Worm (Caenorhabditis elegans) whole organism, L2 larva: ENCODE measurements around the gene rer-1.
A peak's percentile ranks its signal among the peaks of the same experiment; 100 is the strongest.

Source experiments
- C34F6.9 ChIP-seq: fragments of 150-350 bp; optimal IDR thresholded peaks from 2 replicates; lab custom pipeline; 2014; ENCODE audit warnings: missing biosample characterization, missing genetic modification characterization
- F13H6.1 ChIP-seq: sonication (generic microtip); optimal IDR thresholded peaks from 2 replicates; lab custom pipeline; 2016; ENCODE audit warnings: missing genetic modification characterization, missing compliant biosample characterization
- R02D3.7 ChIP-seq: fragments of 150-350 bp; optimal IDR thresholded peaks from 2 replicates; lab custom pipeline; 2014; ENCODE audit warnings: missing biosample characterization, missing genetic modification characterization
- Y55F3AM.14 ChIP-seq: fragments of 200-800 bp; sonication (Bioruptor generic); optimal IDR thresholded peaks from 2 replicates; lab custom pipeline; 2018; ENCODE audit warnings: mild to moderate bottlenecking, missing genetic modification characterization, missing compliant biosample characterization
- ZK546.5 ChIP-seq: sonication (generic microtip); optimal IDR thresholded peaks from 2 replicates; lab custom pipeline; 2017; ENCODE audit warnings: missing biosample characterization, missing genetic modification characterization
- alr-1 ChIP-seq: fragments of 150-350 bp; optimal IDR thresholded peaks from 2 replicates; lab custom pipeline; 2014; ENCODE audit warnings: missing biosample characterization, missing genetic modification characterization
- aly-2 ChIP-seq: fragments of 150-350 bp; optimal IDR thresholded peaks from 2 replicates; lab custom pipeline; 2014; ENCODE audit warnings: missing biosample characterization, missing genetic modification characterization
- ama-1 ChIP-seq: fragments of 150-350 bp; optimal IDR thresholded peaks from 2 replicates; lab custom pipeline; 2018; ENCODE audit warnings: inconsistent platforms
- blmp-1 ChIP-seq: sonication (generic microtip); optimal IDR thresholded peaks from 2 replicates; lab custom pipeline; 2017; ENCODE audit warnings: missing genetic modification characterization, mild to moderate bottlenecking, missing compliant biosample characterization, antibody characterized with exemption, moderate library complexity; ENCODE audit not compliant: insufficient read depth
- ceh-16 ChIP-seq: fragments of 150-350 bp; optimal IDR thresholded peaks from 2 replicates; lab custom pipeline; 2014; ENCODE audit warnings: missing biosample characterization, missing genetic modification characterization
- ceh-82 ChIP-seq: fragments of 150-350 bp; optimal IDR thresholded peaks from 2 replicates; lab custom pipeline; 2014; ENCODE audit warnings: missing biosample characterization, missing genetic modification characterization
- crh-2 ChIP-seq: sonication (generic microtip); optimal IDR thresholded peaks from 2 replicates; lab custom pipeline; 2017; ENCODE audit warnings: missing biosample characterization, missing genetic modification characterization
- dmd-4 ChIP-seq: sonication (generic microtip); optimal IDR thresholded peaks from 2 replicates; lab custom pipeline; 2017; ENCODE audit warnings: missing biosample characterization, missing genetic modification characterization
- egl-27 ChIP-seq: sonication (generic microtip); optimal IDR thresholded peaks from 3 replicates; lab custom pipeline; 2017; ENCODE audit warnings: missing biosample characterization, missing genetic modification reagents, missing genetic modification characterization
- elt-1 ChIP-seq: fragments of 150-350 bp; optimal IDR thresholded peaks from 2 replicates; lab custom pipeline; 2014; ENCODE audit warnings: missing biosample characterization, missing genetic modification characterization
- elt-3 ChIP-seq: sonication (generic microtip); optimal IDR thresholded peaks from 2 replicates; lab custom pipeline; 2017; ENCODE audit warnings: missing biosample characterization, missing genetic modification characterization
- fos-1 ChIP-seq: fragments of 150-350 bp; optimal IDR thresholded peaks from 2 replicates; lab custom pipeline; 2014; ENCODE audit warnings: missing biosample characterization, missing genetic modification characterization
- gmeb-1 ChIP-seq: fragments of 150-350 bp; optimal IDR thresholded peaks from 2 replicates; lab custom pipeline; 2014; ENCODE audit warnings: missing biosample characterization, missing genetic modification characterization
- lin-11 ChIP-seq: fragments of 150-350 bp; sonication (generic microtip); optimal IDR thresholded peaks from 2 replicates; lab custom pipeline; 2014; ENCODE audit warnings: missing biosample characterization, missing genetic modification characterization, inconsistent platforms, mixed read lengths
- lin-13 ChIP-seq: fragments of 150-350 bp; optimal IDR thresholded peaks from 2 replicates; lab custom pipeline; 2014; ENCODE audit warnings: missing biosample characterization, missing genetic modification reagents, missing genetic modification characterization
- lin-39 ChIP-seq: fragments of 150-350 bp; optimal IDR thresholded peaks from 2 replicates; lab custom pipeline; 2014; ENCODE audit warnings: missing biosample characterization, missing genetic modification reagents, missing genetic modification characterization
- lsy-2 ChIP-seq, 2 experiments: fragments of 150-350 bp in 1 of 2; sonication (generic microtip) in 1 of 2; optimal IDR thresholded peaks; 2 replicates each; lab custom pipeline; 2014 to 2017; ENCODE audit warnings: missing biosample characterization in 2 of 2, missing genetic modification characterization in 2 of 2
- mab-5 ChIP-seq: fragments of 150-350 bp; optimal IDR thresholded peaks from 2 replicates; lab custom pipeline; 2014; ENCODE audit warnings: missing biosample characterization, missing genetic modification characterization
- mbf-1 ChIP-seq: sonication (generic microtip); optimal IDR thresholded peaks from 2 replicates; lab custom pipeline; 2017; ENCODE audit warnings: missing biosample characterization, missing genetic modification characterization
- mdl-1 ChIP-seq, 2 experiments: fragments of 150-350 bp in 1 of 2; sonication (generic microtip) in 1 of 2; optimal IDR thresholded peaks; 2 replicates each; lab custom pipeline; 2017; ENCODE audit warnings: missing biosample characterization in 2 of 2, missing genetic modification characterization in 2 of 2
- nhr-10 ChIP-seq: sonication (generic microtip); optimal IDR thresholded peaks from 2 replicates; lab custom pipeline; 2017; ENCODE audit warnings: missing biosample characterization, missing genetic modification characterization
- nhr-11 ChIP-seq: fragments of 150-350 bp; optimal IDR thresholded peaks from 2 replicates; lab custom pipeline; 2014; ENCODE audit warnings: missing biosample characterization, missing genetic modification characterization
- nhr-12 ChIP-seq: fragments of 150-350 bp; optimal IDR thresholded peaks from 2 replicates; lab custom pipeline; 2014; ENCODE audit warnings: missing biosample characterization, missing genetic modification characterization
- nhr-129 ChIP-seq: fragments of 150-350 bp; optimal IDR thresholded peaks from 2 replicates; lab custom pipeline; 2014; ENCODE audit warnings: missing biosample characterization, missing genetic modification characterization
- nhr-21 ChIP-seq: fragments of 150-350 bp; optimal IDR thresholded peaks from 2 replicates; lab custom pipeline; 2014; ENCODE audit warnings: missing biosample characterization, missing genetic modification characterization
- nhr-23 ChIP-seq: fragments of 150-350 bp; optimal IDR thresholded peaks from 2 replicates; lab custom pipeline; 2014; ENCODE audit warnings: missing biosample characterization, missing genetic modification reagents, missing genetic modification characterization
- nhr-237 ChIP-seq: fragments of 150-350 bp; optimal IDR thresholded peaks from 2 replicates; lab custom pipeline; 2014; ENCODE audit warnings: missing biosample characterization, missing genetic modification characterization
- nhr-25 ChIP-seq: fragments of 150-350 bp; sonication (generic microtip); optimal IDR thresholded peaks from 3 replicates; lab custom pipeline; 2014; ENCODE audit warnings: missing biosample characterization, missing genetic modification characterization
- nhr-6 ChIP-seq: fragments of 150-350 bp; optimal IDR thresholded peaks from 2 replicates; lab custom pipeline; 2014; ENCODE audit warnings: missing biosample characterization, missing genetic modification characterization
- nhr-77 ChIP-seq: fragments of 150-350 bp; optimal IDR thresholded peaks from 2 replicates; lab custom pipeline; 2014; ENCODE audit warnings: missing biosample characterization, missing genetic modification characterization
- peb-1 ChIP-seq: fragments of 150-350 bp; optimal IDR thresholded peaks from 2 replicates; lab custom pipeline; 2014; ENCODE audit warnings: missing biosample characterization, missing genetic modification characterization
- sem-4 ChIP-seq: fragments of 150-350 bp; optimal IDR thresholded peaks from 2 replicates; lab custom pipeline; 2014; ENCODE audit warnings: missing biosample characterization, missing genetic modification reagents, missing genetic modification characterization
- skn-1 ChIP-seq: sonication (generic microtip); optimal IDR thresholded peaks from 2 replicates; lab custom pipeline; 2017; ENCODE audit warnings: missing biosample characterization, missing genetic modification characterization
- sma-3 ChIP-seq: sonication (generic microtip); optimal IDR thresholded peaks from 2 replicates; lab custom pipeline; 2016; ENCODE audit warnings: missing genetic modification reagents, missing genetic modification characterization, missing compliant biosample characterization
- sma-9 ChIP-seq, 2 experiments: fragments of 150-350 bp in 1 of 2; sonication (generic microtip) in 1 of 2; optimal IDR thresholded peaks; 2 replicates each; lab custom pipeline; 2014 to 2016; ENCODE audit warnings: missing genetic modification characterization in 2 of 2, mild to moderate bottlenecking in 1 of 2, missing biosample characterization in 1 of 2, missing compliant biosample characterization in 1 of 2, missing genetic modification reagents in 1 of 2, moderate library complexity in 1 of 2
- snpc-4 ChIP-seq: fragments of 150-350 bp; optimal IDR thresholded peaks from 2 replicates; lab custom pipeline; 2014; ENCODE audit warnings: missing biosample characterization, missing genetic modification characterization
- unc-39 ChIP-seq: fragments of 150-350 bp; optimal IDR thresholded peaks from 2 replicates; lab custom pipeline; 2014; ENCODE audit warnings: missing biosample characterization, missing genetic modification characterization
- unc-55 ChIP-seq: fragments of 150-350 bp; sonication (generic microtip); optimal IDR thresholded peaks from 3 replicates; lab custom pipeline; 2014; ENCODE audit warnings: missing biosample characterization, missing genetic modification reagents, missing genetic modification characterization
- unc-62 ChIP-seq: fragments of 150-350 bp; optimal IDR thresholded peaks from 2 replicates; lab custom pipeline; 2014; ENCODE audit warnings: missing biosample characterization, missing genetic modification reagents, missing genetic modification characterization
- zag-1 ChIP-seq: fragments of 150-350 bp; optimal IDR thresholded peaks from 2 replicates; lab custom pipeline; 2014; ENCODE audit warnings: missing biosample characterization, missing genetic modification characterization
- ztf-1 ChIP-seq: fragments of 200-800 bp; sonication (Bioruptor generic); conservative IDR thresholded peaks from 2 replicates; pipeline ENCODE4 v1.3.6; 2022; ENCODE audit warnings: missing genetic modification characterization, missing compliant biosample characterization
- ztf-11 ChIP-seq: sonication (generic microtip); optimal IDR thresholded peaks from 2 replicates; lab custom pipeline; 2017; ENCODE audit warnings: missing biosample characterization, missing genetic modification characterization
- ztf-4 ChIP-seq: fragments of 150-350 bp; optimal IDR thresholded peaks from 2 replicates; lab custom pipeline; 2014; ENCODE audit warnings: missing biosample characterization, missing genetic modification characterization

rer-1 gene

ce11 chrII:8821140-8821595 lies 10.0 kb downstream of the rer-1 start, which contains the start of gene F46C5.1:
F46C5.1 (minus strand) TSS chrII:8821190.
- TF ChIP-seq elt-3 (tag; lab: Kevin White, UChicago) (no peak), unc-39 (tag; lab: Kevin White, UChicago) (no peak)

- TF ChIP-seq blmp-1 (peak; percentile 53), lin-13 (GFP tag; lab: Kevin White, UChicago) (no peak), R02D3.7 (tag; lab: Kevin White, UChicago) (no peak), nhr-237 (tag; lab: Kevin White, UChicago) (no peak), nhr-11 (tag; lab: Kevin White, UChicago) (no peak), mbf-1 (tag; lab: Kevin White, UChicago) (no peak), gmeb-1 (no peak), egl-27 (tag; lab: Kevin White, UChicago) (no peak), ztf-1 (no peak), ceh-16 (tag; lab: Kevin White, UChicago) (no peak), C34F6.9 (tag; lab: Kevin White, UChicago) (no peak), zag-1 (tag; lab: Kevin White, UChicago) (no peak), unc-55 (GFP tag; lab: Kevin White, UChicago) (no peak), mab-5 (tag; lab: Kevin White, UChicago) (no peak), unc-39 (tag; lab: Kevin White, UChicago) (no peak), unc-62 (no peak), nhr-21 (peak; percentile 92), nhr-77 (tag; lab: Kevin White, UChicago) (no peak), ztf-4 (tag; lab: Kevin White, UChicago) (no peak), snpc-4 (tag; lab: Kevin White, UChicago) (no peak), dmd-4 (tag; lab: Kevin White, UChicago) (no peak), alr-1 (tag; lab: Kevin White, UChicago) (no peak), lin-39 (tag; lab: Kevin White, UChicago) (no peak), ztf-11 (no peak), fos-1 (tag; lab: Kevin White, UChicago) (no peak), lsy-2 (tag; optimal IDR thresholded peaks at IDR 0.05; lab: Kevin White, UChicago) (peak in 1 of 2 experiments; percentile 10), sma-3 (GFP tag; lab: Kevin White, UChicago) (peak; percentile 69), nhr-23 (no peak), nhr-6 (tag; lab: Kevin White, UChicago) (peak; percentile 45), Y55F3AM.14 (GFP tag; lab: Kevin White, UChicago) (no peak), sma-9 (GFP tag; optimal IDR thresholded peaks at IDR 0.05; lab: Kevin White, UChicago) (peak; percentile 96), sma-9 (tag; optimal IDR thresholded peaks at IDR 0.05; lab: Kevin White, UChicago) (no peak), lin-11 (tag; lab: Kevin White, UChicago) (no peak), ZK546.5 (tag; lab: Kevin White, UChicago) (no peak), ceh-82 (tag; lab: Kevin White, UChicago) (no peak), elt-1 (no peak), mdl-1 (tag; optimal IDR thresholded peaks at IDR 0.05; lab: Kevin White, UChicago) (peak in 1 of 2 experiments; percentile 45), nhr-10 (tag; lab: Kevin White, UChicago) (no peak), ama-1 (lab: Kevin White, UChicago) (no peak), elt-3 (tag; lab: Kevin White, UChicago) (no peak), peb-1 (tag; lab: Kevin White, UChicago) (no peak), aly-2 (no peak), nhr-25 (tag; lab: Kevin White, UChicago) (peak; percentile 59), nhr-12 (tag; lab: Kevin White, UChicago) (no peak), sem-4 (tag; lab: Kevin White, UChicago) (no peak), F13H6.1 (tag; lab: Kevin White, UChicago) (no peak), crh-2 (peak; percentile 9), nhr-129 (no peak), skn-1 (no peak)
- TF ChIP-seq, all 48 proteins: peak for 9
These were observed 11.5 kb downstream of the rer-1 start for ce11 chrII:8822711-8823110.
